Fruit fly (Drosophila melanogaster) Kc167 (cell line): Measurements from ENCODE around the gene CG15882.

Experiments
- Sin3A ChIP-seq: fragments of >200 bp; optimal IDR thresholded peaks from 2 replicates; lab custom pipeline; 2018; ENCODE audit warnings: missing external identifiers
- h ChIP-seq: fragments of >200 bp; optimal IDR thresholded peaks from 3 replicates; lab custom pipeline; 2018; ENCODE audit warnings: missing external identifiers
- insv ChIP-seq: fragments of >200 bp; optimal IDR thresholded peaks from 3 replicates; lab custom pipeline; 2018; ENCODE audit warnings: missing external identifiers

dm6 chrX:19147939-19148641 is 23.9 kb upstream of the CG15882 start:
- TF ChIP-seq h (lab: Kevin White, UChicago) (no peak), Sin3A (lab: Kevin White, UChicago) (no peak), insv (lab: Kevin White, UChicago) (no peak)
